Fruit fly (Drosophila melanogaster) whole organism, prepupa: ENCODE results near the gene CkIIalpha.

Experiments used
- CG11902 ChIP-seq: fragments of 200-800 bp; sonication (Bioruptor generic); optimal IDR thresholded peaks from 3 replicates; lab custom pipeline; 2016; ENCODE audit warnings: missing biosample characterization, missing genetic modification characterization
- Eip75B ChIP-seq: fragments of 200-800 bp; sonication (Bioruptor generic); optimal IDR thresholded peaks from 3 replicates; lab custom pipeline; 2016; ENCODE audit warnings: missing biosample characterization, missing genetic modification characterization
- Eip93F ChIP-seq: fragments of 200-800 bp; sonication (Bioruptor generic); optimal IDR thresholded peaks from 2 replicates; lab custom pipeline; 2016; ENCODE audit warnings: missing biosample characterization, mild to moderate bottlenecking, missing genetic modification characterization
- esn ChIP-seq: fragments of 200-800 bp; sonication (Bioruptor generic); optimal IDR thresholded peaks from 2 replicates; lab custom pipeline; 2016; ENCODE audit warnings: missing biosample characterization, mild to moderate bottlenecking, missing genetic modification characterization, moderate library complexity
- spab ChIP-seq: fragments of 200-800 bp; sonication (Bioruptor generic); optimal IDR thresholded peaks from 2 replicates; lab custom pipeline; 2017; ENCODE audit warnings: missing biosample characterization, mild to moderate bottlenecking, missing genetic modification characterization, missing genetic modification reagents

dm6 chr3L:23088927-23089326, 7.9 kb upstream of the CkIIalpha start:
- no peak for TF ChIP-seq CG11902 (GFP tag; lab: Kevin White, UChicago)
- no peak for TF ChIP-seq Eip75B (GFP tag; lab: Kevin White, UChicago)
- TF ChIP-seq esn (GFP tag; lab: Kevin White, UChicago), result no peak
- TF ChIP-seq Eip93F, result no peak
- TF ChIP-seq spab (GFP tag; lab: Kevin White, UChicago), result no peak
